Fruit fly (Drosophila melanogaster) whole organism, prepupa: ENCODE results near the gene CG32453.
A peak's percentile ranks its signal among the peaks of the same experiment; 100 is the strongest.
"Not testable (repeated sequence)": the region's sequence is repeated elsewhere in the genome, so short reads cannot be mapped to it uniquely, and the experiment has no call there.

Experiments used
- Blimp-1 ChIP-seq: fragments of 200-800 bp; sonication (Bioruptor generic); optimal IDR thresholded peaks from 3 replicates; lab custom pipeline; 2017; ENCODE audit warnings: missing biosample characterization, missing genetic modification characterization, mild to moderate bottlenecking, moderate library complexity, missing genetic modification reagents
- CG10631 ChIP-seq: fragments of 200-800 bp; sonication (Bioruptor generic); optimal IDR thresholded peaks from 2 replicates; lab custom pipeline; 2016; ENCODE audit warnings: missing biosample characterization, missing genetic modification characterization
- CG11294 ChIP-seq: fragments of 200-800 bp; sonication (Bioruptor generic); IDR thresholded peaks from 2 replicates; pipeline ENCODE4 v1.3.6; 2022; ENCODE audit warnings: missing biosample characterization, missing genetic modification characterization
- CG15336 ChIP-seq: fragments of 200-800 bp; sonication (Bioruptor generic); IDR thresholded peaks from 2 replicates; pipeline ENCODE4 v1.3.6; 2022; ENCODE audit warnings: missing biosample characterization, missing genetic modification characterization
- CG3032 ChIP-seq: fragments of 200-800 bp; optimal IDR thresholded peaks from 2 replicates; lab custom pipeline; 2019; ENCODE audit warnings: missing biosample characterization, mild to moderate bottlenecking, missing genetic modification characterization, moderate library complexity
- CG3919 ChIP-seq: fragments of 200-800 bp; sonication (Bioruptor generic); optimal IDR thresholded peaks from 3 replicates; lab custom pipeline; 2016; ENCODE audit warnings: missing biosample characterization, missing genetic modification characterization
- CG4318 ChIP-seq: fragments of 200-800 bp; sonication (Bioruptor generic); optimal IDR thresholded peaks from 3 replicates; lab custom pipeline; 2017; ENCODE audit warnings: missing biosample characterization, mild to moderate bottlenecking, missing genetic modification characterization
- CG6163 ChIP-seq: fragments of 200-800 bp; sonication (Bioruptor generic); IDR thresholded peaks from 3 replicates; pipeline ENCODE4 v1.3.6; 2022; ENCODE audit warnings: missing biosample characterization, missing genetic modification characterization
- CG6276 ChIP-seq: fragments of 200-800 bp; sonication (Bioruptor generic); optimal IDR thresholded peaks from 2 replicates; lab custom pipeline; 2017; ENCODE audit warnings: missing biosample characterization, mild to moderate bottlenecking, missing genetic modification characterization
- CG6808 ChIP-seq: fragments of 200-800 bp; sonication (Bioruptor generic); optimal IDR thresholded peaks from 3 replicates; lab custom pipeline; 2017; ENCODE audit warnings: missing biosample characterization, missing genetic modification characterization, mild to moderate bottlenecking, moderate library complexity, missing genetic modification reagents
- CG6854 ChIP-seq: fragments of 200-800 bp; sonication (Bioruptor generic); optimal IDR thresholded peaks from 2 replicates; lab custom pipeline; 2017; ENCODE audit warnings: missing biosample characterization, mild to moderate bottlenecking, missing genetic modification characterization
- CG7368 ChIP-seq: fragments of 200-800 bp; sonication (Bioruptor generic); optimal IDR thresholded peaks from 3 replicates; lab custom pipeline; 2016; ENCODE audit warnings: missing biosample characterization, missing genetic modification characterization
- CG8319 ChIP-seq: fragments of 200-800 bp; sonication (Bioruptor generic); optimal IDR thresholded peaks from 3 replicates; lab custom pipeline; 2016; ENCODE audit warnings: missing biosample characterization, missing genetic modification characterization
- Eip75B ChIP-seq: fragments of 200-800 bp; sonication (Bioruptor generic); optimal IDR thresholded peaks from 3 replicates; lab custom pipeline; 2016; ENCODE audit warnings: missing biosample characterization, missing genetic modification characterization
- Eip93F ChIP-seq: fragments of 200-800 bp; sonication (Bioruptor generic); optimal IDR thresholded peaks from 2 replicates; lab custom pipeline; 2016; ENCODE audit warnings: missing biosample characterization, mild to moderate bottlenecking, missing genetic modification characterization
- Gug ChIP-seq: fragments of 200-800 bp; sonication (Bioruptor generic); IDR thresholded peaks from 2 replicates; pipeline ENCODE4 v1.3.6; 2022; ENCODE audit warnings: missing biosample characterization, missing genetic modification characterization
- Hr39 ChIP-seq: fragments of 200-800 bp; sonication (Bioruptor generic); optimal IDR thresholded peaks from 2 replicates; lab custom pipeline; 2016; ENCODE audit warnings: missing biosample characterization, missing genetic modification characterization
- Hr4 ChIP-seq: fragments of 200-800 bp; sonication (Bioruptor generic); optimal IDR thresholded peaks from 3 replicates; lab custom pipeline; 2016; ENCODE audit warnings: missing biosample characterization, missing genetic modification characterization
- Lpt ChIP-seq: fragments of 200-800 bp; sonication (Bioruptor generic); optimal IDR thresholded peaks from 3 replicates; lab custom pipeline; 2016; ENCODE audit warnings: missing biosample characterization, missing genetic modification characterization
- OdsH ChIP-seq: fragments of 200-800 bp; sonication (Bioruptor generic); optimal IDR thresholded peaks from 3 replicates; lab custom pipeline; 2016; ENCODE audit warnings: missing biosample characterization, missing genetic modification characterization
- Sox102F ChIP-seq: fragments of 200-800 bp; sonication (Bioruptor generic); optimal IDR thresholded peaks from 2 replicates; lab custom pipeline; 2016; ENCODE audit warnings: missing biosample characterization, mild to moderate bottlenecking, missing genetic modification characterization
- Sox14 ChIP-seq: fragments of 200-800 bp; sonication (Bioruptor generic); optimal IDR thresholded peaks from 3 replicates; lab custom pipeline; 2016; ENCODE audit warnings: missing biosample characterization, missing genetic modification characterization
- Sox15 ChIP-seq: fragments of 200-800 bp; sonication (Bioruptor generic); optimal IDR thresholded peaks from 3 replicates; lab custom pipeline; 2016; ENCODE audit warnings: missing biosample characterization, missing genetic modification characterization
- cyc ChIP-seq: fragments of 200-800 bp; sonication (Bioruptor generic); optimal IDR thresholded peaks from 3 replicates; lab custom pipeline; 2016; ENCODE audit warnings: missing biosample characterization, missing genetic modification characterization
- dsx ChIP-seq: fragments of 200-800 bp; optimal IDR thresholded peaks from 3 replicates; lab custom pipeline; 2019; ENCODE audit warnings: missing biosample characterization, mild to moderate bottlenecking, missing genetic modification characterization, moderate library complexity; ENCODE audit not compliant: poor library complexity, severe bottlenecking
- eg ChIP-seq: fragments of 200-800 bp; sonication (Bioruptor generic); IDR thresholded peaks from 3 replicates; pipeline ENCODE4 v1.3.6; 2022; ENCODE audit warnings: missing biosample characterization, missing genetic modification characterization
- esn ChIP-seq: fragments of 200-800 bp; sonication (Bioruptor generic); optimal IDR thresholded peaks from 2 replicates; lab custom pipeline; 2016; ENCODE audit warnings: missing biosample characterization, mild to moderate bottlenecking, missing genetic modification characterization, moderate library complexity
- fd59A ChIP-seq: fragments of 200-800 bp; sonication (Bioruptor generic); optimal IDR thresholded peaks from 2 replicates; lab custom pipeline; 2017; ENCODE audit warnings: missing biosample characterization, mild to moderate bottlenecking, missing genetic modification characterization, missing genetic modification reagents
- lz ChIP-seq: fragments of 200-800 bp; sonication (Bioruptor generic); optimal IDR thresholded peaks from 3 replicates; lab custom pipeline; 2016; ENCODE audit warnings: missing biosample characterization, missing genetic modification characterization
- net ChIP-seq: fragments of 200-800 bp; sonication (Bioruptor generic); optimal IDR thresholded peaks from 3 replicates; lab custom pipeline; 2016; ENCODE audit warnings: missing biosample characterization, missing genetic modification characterization
- salr ChIP-seq, 2 experiments: fragments of 200-800 bp; sonication (Bioruptor generic); optimal IDR thresholded peaks; 3 replicates each; lab custom pipeline; 2016 to 2018; ENCODE audit warnings: missing biosample characterization in 2 of 2, missing genetic modification characterization in 2 of 2, mild to moderate bottlenecking in 1 of 2
- ss ChIP-seq, 2 experiments: fragments of 200-800 bp; sonication (Bioruptor generic); optimal IDR thresholded peaks; 2 replicates in 1 of 2; 3 replicates in 1 of 2; lab custom pipeline; 2017 to 2018; ENCODE audit warnings: mild to moderate bottlenecking in 2 of 2, missing biosample characterization in 2 of 2, missing genetic modification characterization in 2 of 2, moderate library complexity in 1 of 2
- svp ChIP-seq: fragments of 200-800 bp; sonication (Bioruptor generic); peaks from one replicate; lab custom pipeline; 2016; ENCODE audit warnings: missing biosample characterization, missing genetic modification characterization
- topi ChIP-seq: fragments of 200-800 bp; sonication (Bioruptor generic); optimal IDR thresholded peaks from 3 replicates; lab custom pipeline; 2016; ENCODE audit warnings: missing biosample characterization, missing genetic modification characterization
- vri ChIP-seq: fragments of 200-800 bp; sonication (Bioruptor generic); optimal IDR thresholded peaks from 3 replicates; lab custom pipeline; 2016; ENCODE audit warnings: missing biosample characterization, mild to moderate bottlenecking, missing genetic modification characterization

CG32453 gene

DNA sequence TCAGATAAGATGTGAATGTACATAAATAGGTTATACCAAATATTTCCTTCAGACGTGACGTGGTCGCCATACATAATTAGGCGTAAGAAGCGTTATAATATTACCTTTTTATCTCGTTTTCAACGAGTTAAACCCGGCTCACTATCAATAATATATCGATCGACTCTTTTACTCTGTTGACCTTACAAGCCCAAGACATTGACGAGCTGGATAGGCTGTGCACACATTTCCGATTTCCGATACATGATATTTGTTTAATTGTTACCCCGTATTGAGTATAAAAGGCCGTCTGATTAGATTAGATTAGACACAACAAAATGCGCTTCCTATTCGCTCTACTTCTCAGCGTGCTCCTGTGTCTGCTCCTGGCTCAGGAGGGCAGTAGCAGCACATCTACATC is at the start of gene CG32453:
Gene CG32453 (plus strand): TSS at position 301 of the 400 bp plus-strand sequence.
- TF ChIP-seq cyc (GFP tag; lab: Kevin White, UChicago); CG6854 (GFP tag; lab: Kevin White, UChicago); salr (GFP tag; optimal IDR thresholded peaks at IDR 0.05; lab: Kevin White, UChicago): not testable (repeated sequence)

DNA sequence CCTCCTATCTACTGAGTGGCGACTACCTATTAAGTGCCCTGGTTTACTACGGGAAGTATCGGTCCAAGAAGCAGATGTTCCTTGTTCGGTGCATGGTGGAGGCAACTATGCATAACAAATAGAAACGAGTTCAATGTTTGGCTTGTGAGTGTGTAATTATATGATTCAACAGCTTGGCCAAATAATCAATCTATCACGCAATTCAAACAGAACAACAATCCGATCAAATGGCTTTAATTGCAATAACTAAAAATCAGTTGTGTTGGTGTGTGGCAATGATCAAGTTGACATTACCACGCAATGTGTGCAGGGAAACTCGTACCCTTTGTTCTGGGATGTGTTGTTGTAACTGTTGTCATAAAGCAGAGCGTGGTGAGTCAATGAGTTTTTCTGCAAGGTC is 49.4 kb upstream of the CG32453 start, which contains the start of gene CG33769:
Gene CG33769 (plus strand): TSS at position 301 of the 400 bp plus-strand sequence.
- no peak for TF ChIP-seq CG15336 (GFP tag; lab: Robert Waterston, UW)
- TF ChIP-seq CG6163 (GFP tag; lab: Robert Waterston, UW) = no peak
- TF ChIP-seq CG6854 (GFP tag; lab: Kevin White, UChicago) = no peak
- TF ChIP-seq CG3919 = no peak
- TF ChIP-seq Eip93F (GFP tag; lab: Kevin White, UChicago) = no peak
- TF ChIP-seq Lpt (GFP tag; lab: Kevin White, UChicago) = no peak
- no peak for TF ChIP-seq CG10631 (GFP tag; lab: Kevin White, UChicago)
- TF ChIP-seq CG3032 (tag; lab: Kevin White, UChicago) = no peak
- TF ChIP-seq CG4318 = no peak
- TF ChIP-seq Sox15 (GFP tag; lab: Kevin White, UChicago) = no peak
- TF ChIP-seq ss (GFP tag; optimal IDR thresholded peaks at IDR 0.05; lab: Kevin White, UChicago) = no peak
- no peak for TF ChIP-seq Hr4 (GFP tag; lab: Kevin White, UChicago)
- no peak for TF ChIP-seq Eip75B (GFP tag; lab: Kevin White, UChicago)
- TF ChIP-seq lz (GFP tag; lab: Kevin White, UChicago) = no peak
- no peak for TF ChIP-seq salr (GFP tag; optimal IDR thresholded peaks at IDR 0.05; lab: Kevin White, UChicago)
- no peak for TF ChIP-seq OdsH (GFP tag; lab: Kevin White, UChicago)
- TF ChIP-seq dsx (GFP tag; lab: Kevin White, UChicago) = no peak
- TF ChIP-seq vri (GFP tag; lab: Kevin White, UChicago) = no peak
- no peak for TF ChIP-seq Hr39 (GFP tag; lab: Kevin White, UChicago)

dm6 chr3L:22648372-22648771 is 48.7 kb upstream of the CG32453 start, which contains the start of gene CG33770:
Gene CG33770 (plus strand): TSS chr3L:22648672.
- TF ChIP-seq net (GFP tag; lab: Kevin White, UChicago) (no peak), svp (GFP tag; lab: Kevin White, UChicago) (peak; percentile 19)

- TF ChIP-seq CG8319 (GFP tag; lab: Kevin White, UChicago) (no peak), esn (GFP tag; lab: Kevin White, UChicago) (no peak), topi (GFP tag; lab: Kevin White, UChicago) (no peak), svp (GFP tag; lab: Kevin White, UChicago) (no peak), CG6808 (GFP tag; lab: Kevin White, UChicago) (no peak), Sox102F (GFP tag; lab: Kevin White, UChicago) (no peak), fd59A (no peak), Sox15 (GFP tag; lab: Kevin White, UChicago) (no peak), CG15336 (GFP tag; lab: Robert Waterston, UW) (no peak), CG11294 (GFP tag; lab: Robert Waterston, UW) (no peak), Gug (GFP tag; lab: Robert Waterston, UW) (no peak), Sox14 (GFP tag; lab: Kevin White, UChicago) (no peak), eg (GFP tag; lab: Robert Waterston, UW) (no peak), CG6276 (GFP tag; lab: Kevin White, UChicago) (no peak), CG7368 (GFP tag; lab: Kevin White, UChicago) (no peak), Blimp-1 (GFP tag; lab: Kevin White, UChicago) (no peak), ss (GFP tag; optimal IDR thresholded peaks at IDR 0.05; lab: Kevin White, UChicago) (no peak)
Observed at dm6 chr3L:22649096-22649495, 47.9 kb upstream of the CG32453 start, which contains the start of gene CG33771. Gene CG33771 (plus strand): TSS chr3L:22649396.
